Fruit fly (Drosophila melanogaster) whole organism, prepupa: ENCODE results near the gene gkt.
A peak's percentile ranks its signal among the peaks of the same experiment; 100 is the strongest.

ENCODE experiments used
- CG10631 ChIP-seq: fragments of 200-800 bp; sonication (Bioruptor generic); optimal IDR thresholded peaks from 2 replicates; lab custom pipeline; 2016; ENCODE audit warnings: missing biosample characterization, missing genetic modification characterization
- CG11762 ChIP-seq: fragments of 200-800 bp; sonication (Bioruptor generic); optimal IDR thresholded peaks from 3 replicates; lab custom pipeline; 2016; ENCODE audit warnings: missing biosample characterization, missing genetic modification characterization; ENCODE audit not compliant: insufficient read depth
- CG1621 ChIP-seq: fragments of 200-800 bp; sonication (Bioruptor generic); optimal IDR thresholded peaks from 3 replicates; lab custom pipeline; 2018; ENCODE audit warnings: missing biosample characterization, mild to moderate bottlenecking, missing genetic modification characterization
- CG32006 ChIP-seq: fragments of 200-800 bp; sonication (Bioruptor generic); optimal IDR thresholded peaks from 3 replicates; lab custom pipeline; 2017; ENCODE audit warnings: missing biosample characterization, mild to moderate bottlenecking, missing genetic modification characterization
- CG34406 ChIP-seq: fragments of 200-800 bp; sonication (Bioruptor generic); optimal IDR thresholded peaks from 3 replicates; lab custom pipeline; 2016; ENCODE audit warnings: missing biosample characterization, missing genetic modification characterization
- CG3919 ChIP-seq: fragments of 200-800 bp; sonication (Bioruptor generic); optimal IDR thresholded peaks from 3 replicates; lab custom pipeline; 2016; ENCODE audit warnings: missing biosample characterization, missing genetic modification characterization
- CG6163 ChIP-seq: fragments of 200-800 bp; sonication (Bioruptor generic); IDR thresholded peaks from 3 replicates; pipeline ENCODE4 v1.3.6; 2022; ENCODE audit warnings: missing biosample characterization, missing genetic modification characterization
- CG6792 ChIP-seq: fragments of 200-800 bp; sonication (Bioruptor generic); optimal IDR thresholded peaks from 3 replicates; lab custom pipeline; 2016; ENCODE audit warnings: missing biosample characterization, missing genetic modification characterization
- CG6808 ChIP-seq: fragments of 200-800 bp; sonication (Bioruptor generic); optimal IDR thresholded peaks from 3 replicates; lab custom pipeline; 2017; ENCODE audit warnings: missing biosample characterization, missing genetic modification characterization, mild to moderate bottlenecking, moderate library complexity, missing genetic modification reagents
- CG6854 ChIP-seq: fragments of 200-800 bp; sonication (Bioruptor generic); optimal IDR thresholded peaks from 2 replicates; lab custom pipeline; 2017; ENCODE audit warnings: missing biosample characterization, mild to moderate bottlenecking, missing genetic modification characterization
- CG7368 ChIP-seq: fragments of 200-800 bp; sonication (Bioruptor generic); optimal IDR thresholded peaks from 3 replicates; lab custom pipeline; 2016; ENCODE audit warnings: missing biosample characterization, missing genetic modification characterization
- CG8119 ChIP-seq: fragments of 200-800 bp; sonication (Bioruptor generic); IDR thresholded peaks from 3 replicates; pipeline ENCODE4 v1.3.6; 2022; ENCODE audit warnings: missing biosample characterization, missing genetic modification characterization
- CG8319 ChIP-seq: fragments of 200-800 bp; sonication (Bioruptor generic); optimal IDR thresholded peaks from 3 replicates; lab custom pipeline; 2016; ENCODE audit warnings: missing biosample characterization, missing genetic modification characterization
- CG8632 ChIP-seq: fragments of 200-800 bp; sonication (Bioruptor generic); optimal IDR thresholded peaks from 3 replicates; lab custom pipeline; 2016; ENCODE audit warnings: missing biosample characterization, missing genetic modification characterization
- Eip75B ChIP-seq: fragments of 200-800 bp; sonication (Bioruptor generic); optimal IDR thresholded peaks from 3 replicates; lab custom pipeline; 2016; ENCODE audit warnings: missing biosample characterization, missing genetic modification characterization
- Eip78C ChIP-seq: fragments of 200-800 bp; sonication (Bioruptor generic); peaks from one replicate; lab custom pipeline; 2016; ENCODE audit warnings: missing biosample characterization, missing genetic modification characterization
- Eip93F ChIP-seq: fragments of 200-800 bp; sonication (Bioruptor generic); optimal IDR thresholded peaks from 2 replicates; lab custom pipeline; 2016; ENCODE audit warnings: missing biosample characterization, mild to moderate bottlenecking, missing genetic modification characterization
- Ets96B ChIP-seq: fragments of 200-800 bp; optimal IDR thresholded peaks from 2 replicates; lab custom pipeline; 2019; ENCODE audit warnings: missing biosample characterization, mild to moderate bottlenecking, missing genetic modification characterization, moderate library complexity
- Gug ChIP-seq: fragments of 200-800 bp; sonication (Bioruptor generic); IDR thresholded peaks from 2 replicates; pipeline ENCODE4 v1.3.6; 2022; ENCODE audit warnings: missing biosample characterization, missing genetic modification characterization
- Hr4 ChIP-seq: fragments of 200-800 bp; sonication (Bioruptor generic); optimal IDR thresholded peaks from 3 replicates; lab custom pipeline; 2016; ENCODE audit warnings: missing biosample characterization, missing genetic modification characterization
- Lpt ChIP-seq: fragments of 200-800 bp; sonication (Bioruptor generic); optimal IDR thresholded peaks from 3 replicates; lab custom pipeline; 2016; ENCODE audit warnings: missing biosample characterization, missing genetic modification characterization
- Met ChIP-seq: fragments of 200-800 bp; sonication (Bioruptor generic); optimal IDR thresholded peaks from 3 replicates; lab custom pipeline; 2016; ENCODE audit warnings: missing biosample characterization, missing genetic modification characterization
- OdsH ChIP-seq: fragments of 200-800 bp; sonication (Bioruptor generic); optimal IDR thresholded peaks from 3 replicates; lab custom pipeline; 2016; ENCODE audit warnings: missing biosample characterization, missing genetic modification characterization
- Smox ChIP-seq: fragments of 200-800 bp; sonication (Bioruptor generic); optimal IDR thresholded peaks from 3 replicates; lab custom pipeline; 2016; ENCODE audit warnings: missing biosample characterization, missing genetic modification characterization
- achi ChIP-seq: fragments of 200-800 bp; sonication (Bioruptor generic); optimal IDR thresholded peaks from 3 replicates; lab custom pipeline; 2016; ENCODE audit warnings: missing biosample characterization, missing genetic modification characterization
- dac ChIP-seq: fragments of 200-800 bp; sonication (Bioruptor generic); optimal IDR thresholded peaks from 2 replicates; lab custom pipeline; 2017; ENCODE audit warnings: missing biosample characterization, mild to moderate bottlenecking, missing genetic modification characterization
- dsx ChIP-seq: fragments of 200-800 bp; optimal IDR thresholded peaks from 3 replicates; lab custom pipeline; 2019; ENCODE audit warnings: missing biosample characterization, mild to moderate bottlenecking, missing genetic modification characterization, moderate library complexity; ENCODE audit not compliant: poor library complexity, severe bottlenecking
- eg ChIP-seq: fragments of 200-800 bp; sonication (Bioruptor generic); IDR thresholded peaks from 3 replicates; pipeline ENCODE4 v1.3.6; 2022; ENCODE audit warnings: missing biosample characterization, missing genetic modification characterization
- esn ChIP-seq: fragments of 200-800 bp; sonication (Bioruptor generic); optimal IDR thresholded peaks from 2 replicates; lab custom pipeline; 2016; ENCODE audit warnings: missing biosample characterization, mild to moderate bottlenecking, missing genetic modification characterization, moderate library complexity
- lz ChIP-seq: fragments of 200-800 bp; sonication (Bioruptor generic); optimal IDR thresholded peaks from 3 replicates; lab custom pipeline; 2016; ENCODE audit warnings: missing biosample characterization, missing genetic modification characterization
- net ChIP-seq: fragments of 200-800 bp; sonication (Bioruptor generic); optimal IDR thresholded peaks from 3 replicates; lab custom pipeline; 2016; ENCODE audit warnings: missing biosample characterization, missing genetic modification characterization
- salr ChIP-seq, 2 experiments: fragments of 200-800 bp; sonication (Bioruptor generic); optimal IDR thresholded peaks; 3 replicates each; lab custom pipeline; 2016 to 2018; ENCODE audit warnings: missing biosample characterization in 2 of 2, missing genetic modification characterization in 2 of 2, mild to moderate bottlenecking in 1 of 2
- spab ChIP-seq: fragments of 200-800 bp; sonication (Bioruptor generic); optimal IDR thresholded peaks from 2 replicates; lab custom pipeline; 2017; ENCODE audit warnings: missing biosample characterization, mild to moderate bottlenecking, missing genetic modification characterization, missing genetic modification reagents
- svp ChIP-seq: fragments of 200-800 bp; sonication (Bioruptor generic); peaks from one replicate; lab custom pipeline; 2016; ENCODE audit warnings: missing biosample characterization, missing genetic modification characterization
- topi ChIP-seq: fragments of 200-800 bp; sonication (Bioruptor generic); optimal IDR thresholded peaks from 3 replicates; lab custom pipeline; 2016; ENCODE audit warnings: missing biosample characterization, missing genetic modification characterization
- vri ChIP-seq: fragments of 200-800 bp; sonication (Bioruptor generic); optimal IDR thresholded peaks from 3 replicates; lab custom pipeline; 2016; ENCODE audit warnings: missing biosample characterization, mild to moderate bottlenecking, missing genetic modification characterization

The gkt gene

dm6 chr2L:3188875-3189274 is 29.1 kb downstream of the gkt start (continued):
- TF ChIP-seq CG1621 (tag; lab: Kevin White, UChicago) (peak; percentile 46), CG8119 (peak; percentile 41; the same call in 1 of the 3 replicates), CG11762 (GFP tag; lab: Kevin White, UChicago) (no peak), CG10631 (GFP tag; lab: Kevin White, UChicago) (peak; percentile 24), Lpt (GFP tag; lab: Kevin White, UChicago) (no peak), CG8319 (GFP tag; lab: Kevin White, UChicago) (no peak), lz (GFP tag; lab: Kevin White, UChicago) (peak; percentile 2), spab (peak; percentile 29), esn (GFP tag; lab: Kevin White, UChicago) (no peak), CG8632 (GFP tag; lab: Kevin White, UChicago) (no peak), eg (peak; percentile 62; the same call in 2 of the 3 replicates), CG6792 (GFP tag; lab: Kevin White, UChicago) (peak; percentile 4), Gug (GFP tag; lab: Robert Waterston, UW) (peak; percentile 19; the same call in 1 of the 2 replicates), dac (GFP tag; lab: Kevin White, UChicago) (no peak), Ets96B (tag; lab: Kevin White, UChicago) (peak; percentile 49), CG3919 (GFP tag; lab: Kevin White, UChicago) (peak; percentile 37), Met (GFP tag; lab: Kevin White, UChicago) (peak; percentile 18), CG6854 (GFP tag; lab: Kevin White, UChicago) (no peak), dsx (no peak), achi (peak; percentile 21), OdsH (GFP tag; lab: Kevin White, UChicago) (peak; percentile 30), Eip93F (no peak), CG6163 (peak; percentile 68; the same call in 2 of the 3 replicates), Eip78C (GFP tag; lab: Kevin White, UChicago) (no peak)
- TF ChIP-seq, all 60 proteins: peak for 28

dm6 chr2L:3199556-3199955 is 39.8 kb downstream of the gkt start:
- TF ChIP-seq CG32006 (GFP tag; lab: Kevin White, UChicago), result no peak
- no peak for TF ChIP-seq vri (GFP tag; lab: Kevin White, UChicago)
- TF ChIP-seq CG11762 (GFP tag; lab: Kevin White, UChicago), result no peak
- TF ChIP-seq Ets96B (tag; lab: Kevin White, UChicago), result no peak
- TF ChIP-seq CG1621 (tag; lab: Kevin White, UChicago), result no peak
- TF ChIP-seq salr (GFP tag; optimal IDR thresholded peaks at IDR 0.05; lab: Kevin White, UChicago), result no peak
- TF ChIP-seq svp, result no peak
- no peak for TF ChIP-seq Eip93F
- TF ChIP-seq lz (GFP tag; lab: Kevin White, UChicago), result no peak
- TF ChIP-seq CG7368, result no peak
- TF ChIP-seq achi, result no peak
- TF ChIP-seq Hr4 (GFP tag; lab: Kevin White, UChicago), result no peak

dm6 chr2L:3200396-3200795 is 40.6 kb downstream of the gkt start, which contains the start of gene CG34393:
Gene CG34393 (minus strand): TSS chr2L:3200496.
- no peak for TF ChIP-seq CG8632 (GFP tag; lab: Kevin White, UChicago)
- TF ChIP-seq Smox, result no peak
- TF ChIP-seq eg, result no peak
- TF ChIP-seq Eip75B (GFP tag; lab: Kevin White, UChicago), result no peak
- no peak for TF ChIP-seq CG11762 (GFP tag; lab: Kevin White, UChicago)
- TF ChIP-seq CG34406 (GFP tag; lab: Kevin White, UChicago), result no peak
- no peak for TF ChIP-seq net
- TF ChIP-seq CG32006 (GFP tag; lab: Kevin White, UChicago), result no peak
- no peak for TF ChIP-seq CG3919 (GFP tag; lab: Kevin White, UChicago)
- no peak for TF ChIP-seq OdsH (GFP tag; lab: Kevin White, UChicago)
- no peak for TF ChIP-seq CG6808 (GFP tag; lab: Kevin White, UChicago)
- no peak for TF ChIP-seq topi (GFP tag; lab: Kevin White, UChicago)
- TF ChIP-seq dsx, result no peak
